Worm (Caenorhabditis elegans): ENCODE measurements around the gene K12B6.4.

DNA sequence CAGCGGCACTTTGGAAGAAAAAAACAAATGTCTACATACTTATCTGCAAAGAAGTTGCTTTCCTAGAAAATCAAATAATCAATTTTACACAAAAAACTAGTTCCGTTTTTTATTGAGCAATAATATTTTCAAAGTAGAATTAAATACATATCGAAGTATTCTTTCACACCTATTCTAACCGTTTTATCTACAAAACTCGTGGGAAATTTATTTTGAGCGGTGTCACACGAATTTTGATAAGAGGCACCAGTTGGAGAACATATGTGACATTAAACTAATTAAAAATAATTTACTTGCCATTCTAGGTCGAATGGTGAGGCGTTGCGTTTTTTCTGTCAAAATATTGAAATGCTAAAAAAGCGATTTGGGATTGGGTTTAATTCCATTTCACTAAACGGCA lies 12.1 kb downstream of the K12B6.4 start:
- TF ChIP-seq ama-1 (optimal IDR thresholded peaks at IDR 0.05) = no peak
- TF ChIP-seq fkh-10 (GFP tag; optimal IDR thresholded peaks at IDR 0.05) = no peak
- no peak for TF ChIP-seq lin-11 (tag; optimal IDR thresholded peaks at IDR 0.05)
- TF ChIP-seq nhr-232 (tag; optimal IDR thresholded peaks at IDR 0.05) = no peak
- TF ChIP-seq tbx-2 (tag; optimal IDR thresholded peaks at IDR 0.05) = no peak
- TF ChIP-seq syd-9 (tag; optimal IDR thresholded peaks at IDR 0.05) = no peak
